Worm (Caenorhabditis elegans) whole organism, L4 larva: ENCODE data around the gene par-3.
"Not testable (repeated sequence)": the region's sequence is repeated elsewhere in the genome, so short reads cannot be mapped to it uniquely, and the experiment has no call there.

ENCODE experiments used
- T26A8.4 ChIP-seq: fragments of 200-800 bp; sonication (Bioruptor generic); IDR thresholded peaks from 2 replicates; pipeline ENCODE4 v1.3.6; 2022; ENCODE audit warnings: missing genetic modification characterization, missing compliant biosample characterization
- Y105C5A.15 ChIP-seq: fragments of 200-800 bp; sonication (Bioruptor generic); IDR thresholded peaks from 2 replicates; pipeline ENCODE4 v1.3.6; 2022; ENCODE audit warnings: missing genetic modification characterization, missing compliant biosample characterization
- Y48G9A.11 ChIP-seq: fragments of 200-800 bp; sonication (Bioruptor generic); IDR thresholded peaks from 2 replicates; pipeline ENCODE4 v1.3.6; 2022; ENCODE audit warnings: missing genetic modification reagents, missing genetic modification characterization, missing compliant biosample characterization
- arid-1 ChIP-seq: fragments of 200-800 bp; sonication (Bioruptor generic); conservative IDR thresholded peaks from 2 replicates; pipeline ENCODE4 v1.3.6; 2022; ENCODE audit warnings: missing genetic modification reagents, missing genetic modification characterization, missing compliant biosample characterization
- ceh-20 ChIP-seq: fragments of 200-800 bp; sonication (Bioruptor generic); IDR thresholded peaks from 2 replicates; pipeline ENCODE4 v1.3.6; 2022; ENCODE audit warnings: missing genetic modification reagents, missing genetic modification characterization, missing compliant biosample characterization
- ceh-44 ChIP-seq: fragments of 200-800 bp; sonication (Bioruptor generic); IDR thresholded peaks from 2 replicates; pipeline ENCODE4 v1.3.6; 2022; ENCODE audit warnings: missing genetic modification reagents, missing genetic modification characterization, missing compliant biosample characterization
- cey-2 ChIP-seq: sonication (generic microtip); optimal IDR thresholded peaks from 3 replicates; lab custom pipeline; 2017; ENCODE audit warnings: missing genetic modification characterization, mild to moderate bottlenecking, missing compliant biosample characterization, antibody characterized with exemption, borderline replicate concordance; ENCODE audit not compliant: insufficient read depth
- ctbp-1 ChIP-seq: fragments of 200-800 bp; sonication (Bioruptor generic); IDR thresholded peaks from 2 replicates; pipeline ENCODE4 v1.3.6; 2022; ENCODE audit warnings: missing genetic modification reagents, missing genetic modification characterization, missing compliant biosample characterization
- daf-16 ChIP-seq, 3 experiments: sonication (generic microtip); optimal IDR thresholded peaks; 2 replicates each; lab custom pipeline; 2016 to 2017; ENCODE audit warnings: missing genetic modification characterization in 3 of 3, missing genetic modification reagents in 3 of 3, mild to moderate bottlenecking in 2 of 3, missing compliant biosample characterization in 2 of 3, missing biosample characterization in 1 of 3, moderate library complexity in 1 of 3
- dmd-6 ChIP-seq: fragments of 200-800 bp; sonication (Bioruptor generic); IDR thresholded peaks from 2 replicates; pipeline ENCODE4 v1.3.6; 2022; ENCODE audit warnings: missing genetic modification reagents, missing genetic modification characterization, missing compliant biosample characterization
- dmd-8 ChIP-seq: fragments of 200-800 bp; sonication (Bioruptor generic); IDR thresholded peaks from 2 replicates; pipeline ENCODE4 v1.3.6; 2022; ENCODE audit warnings: missing genetic modification characterization, missing compliant biosample characterization
- dve-1 ChIP-seq: sonication (generic microtip); optimal IDR thresholded peaks from 2 replicates; lab custom pipeline; 2017; ENCODE audit warnings: antibody characterized with exemption, mild to moderate bottlenecking, missing genetic modification characterization, missing compliant biosample characterization; ENCODE audit not compliant: insufficient read depth
- egl-43 ChIP-seq: fragments of 200-800 bp; sonication (Bioruptor generic); IDR thresholded peaks from 2 replicates; pipeline ENCODE4 v1.3.6; 2022; ENCODE audit warnings: missing genetic modification reagents, missing genetic modification characterization, missing compliant biosample characterization
- fkh-10 ChIP-seq: fragments of 150-350 bp; optimal IDR thresholded peaks from 2 replicates; lab custom pipeline; 2014; ENCODE audit warnings: missing biosample characterization, missing genetic modification reagents, missing genetic modification characterization
- hif-1 ChIP-seq, 2 experiments: sonication (generic microtip); optimal IDR thresholded peaks; 2 replicates each; lab custom pipeline; 2016 to 2017; ENCODE audit warnings: missing compliant biosample characterization in 2 of 2, missing genetic modification characterization in 2 of 2, missing genetic modification reagents in 2 of 2, missing genotype in 2 of 2, mild to moderate bottlenecking in 1 of 2
- hlh-11 ChIP-seq: fragments of 200-800 bp; sonication (Bioruptor generic); optimal IDR thresholded peaks from 2 replicates; lab custom pipeline; 2018; ENCODE audit warnings: mild to moderate bottlenecking, missing genetic modification characterization, missing compliant biosample characterization
- hlh-30 ChIP-seq: sonication (generic microtip); optimal IDR thresholded peaks from 2 replicates; lab custom pipeline; 2017; ENCODE audit warnings: antibody characterized with exemption, mild to moderate bottlenecking, missing genetic modification characterization, missing compliant biosample characterization; ENCODE audit not compliant: insufficient read depth
- hmg-1.1 ChIP-seq: fragments of 200-800 bp; sonication (Bioruptor generic); IDR thresholded peaks from 2 replicates; pipeline ENCODE4 v1.3.6; 2022; ENCODE audit warnings: missing genetic modification reagents, missing genetic modification characterization, missing compliant biosample characterization
- lim-7 ChIP-seq: fragments of 200-800 bp; sonication (Bioruptor generic); IDR thresholded peaks from 2 replicates; pipeline ENCODE4 v1.3.6; 2022; ENCODE audit warnings: missing genetic modification characterization, missing compliant biosample characterization
- lin-1 ChIP-seq: fragments of 200-800 bp; sonication (Bioruptor generic); IDR thresholded peaks from 2 replicates; pipeline ENCODE4 v1.3.6; 2022; ENCODE audit warnings: missing genetic modification reagents, missing genetic modification characterization, missing compliant biosample characterization
- lin-38 ChIP-seq: fragments of 200-800 bp; sonication (Bioruptor generic); IDR thresholded peaks from 2 replicates; pipeline ENCODE4 v1.3.6; 2022; ENCODE audit warnings: missing genetic modification reagents, missing genetic modification characterization, missing compliant biosample characterization
- lsy-2 ChIP-seq, 2 experiments: fragments of 150-350 bp in 1 of 2; sonication (generic microtip) in 1 of 2; optimal IDR thresholded peaks; 2 replicates each; lab custom pipeline; 2014 to 2017; ENCODE audit warnings: missing biosample characterization in 2 of 2, missing genetic modification characterization in 2 of 2
- madf-5 ChIP-seq, 2 experiments: fragments of 200-800 bp; sonication (Bioruptor generic); IDR thresholded peaks; 2 replicates each; pipeline ENCODE4 v1.3.6; 2022; ENCODE audit warnings: missing compliant biosample characterization in 2 of 2, missing genetic modification characterization in 2 of 2
- madf-9 ChIP-seq: fragments of 200-800 bp; sonication (Bioruptor generic); conservative IDR thresholded peaks from 2 replicates; pipeline ENCODE4 v1.3.6; 2022; ENCODE audit warnings: missing genetic modification reagents, missing genetic modification characterization, missing compliant biosample characterization
- mes-2 ChIP-seq: sonication (generic microtip); optimal IDR thresholded peaks from 2 replicates; lab custom pipeline; 2016; ENCODE audit warnings: missing genotype, mild to moderate bottlenecking, missing genetic modification characterization, missing compliant biosample characterization; ENCODE audit not compliant: poor library complexity, severe bottlenecking
- mxl-2 ChIP-seq: fragments of 200-800 bp; sonication (Bioruptor generic); conservative IDR thresholded peaks from 2 replicates; pipeline ENCODE4 v1.3.6; 2022; ENCODE audit warnings: missing genetic modification reagents, missing genetic modification characterization, missing compliant biosample characterization
- nhr-111 ChIP-seq: fragments of 200-800 bp; sonication (Bioruptor generic); optimal IDR thresholded peaks from 2 replicates; lab custom pipeline; 2018; ENCODE audit warnings: mild to moderate bottlenecking, missing genetic modification characterization, missing compliant biosample characterization
- nhr-28 ChIP-seq: fragments of 150-350 bp; optimal IDR thresholded peaks from 2 replicates; lab custom pipeline; 2014; ENCODE audit warnings: missing biosample characterization, missing genetic modification characterization
- nhr-41 ChIP-seq: fragments of 200-800 bp; sonication (Bioruptor generic); IDR thresholded peaks from 2 replicates; pipeline ENCODE4 v1.3.6; 2022; ENCODE audit warnings: missing genetic modification reagents, missing genetic modification characterization, missing compliant biosample characterization
- pha-4 ChIP-seq, 2 experiments: fragments of 150-350 bp in 1 of 2; fragments of 200-800 bp in 1 of 2; sonication (Bioruptor generic) in 1 of 2; IDR thresholded peaks in 1 of 2; optimal IDR thresholded peaks in 1 of 2; 2 replicates each; pipeline versions ENCODE4 v1.3.6 to Lab custom; 2014 to 2022; ENCODE audit warnings: missing genetic modification characterization in 2 of 2, missing genetic modification reagents in 2 of 2, missing biosample characterization in 1 of 2, missing compliant biosample characterization in 1 of 2
- php-3 ChIP-seq: fragments of 200-800 bp; sonication (Bioruptor generic); IDR thresholded peaks from 2 replicates; pipeline ENCODE4 v1.3.6; 2022; ENCODE audit warnings: missing genetic modification reagents, missing genetic modification characterization, missing compliant biosample characterization
- rbr-2 ChIP-seq: sonication (generic microtip); optimal IDR thresholded peaks from 2 replicates; lab custom pipeline; 2016; ENCODE audit warnings: missing genotype, missing genetic modification characterization, missing compliant biosample characterization
- saeg-2 ChIP-seq: fragments of 200-800 bp; sonication (Bioruptor generic); IDR thresholded peaks from 2 replicates; pipeline ENCODE4 v1.3.6; 2022; ENCODE audit warnings: missing genetic modification reagents, missing genetic modification characterization, missing compliant biosample characterization
- set-16 ChIP-seq: fragments of 200-800 bp; sonication (Bioruptor generic); IDR thresholded peaks from 2 replicates; pipeline ENCODE4 v1.3.6; 2022; ENCODE audit warnings: missing genetic modification reagents, missing genetic modification characterization, missing compliant biosample characterization
- snpc-1.2 ChIP-seq: fragments of 200-800 bp; sonication (Bioruptor generic); IDR thresholded peaks from 2 replicates; pipeline ENCODE4 v1.3.6; 2022; ENCODE audit warnings: missing genetic modification reagents, missing genetic modification characterization, missing compliant biosample characterization
- tra-1 ChIP-seq: fragments of 200-800 bp; sonication (Bioruptor generic); IDR thresholded peaks from 2 replicates; pipeline ENCODE4 v1.3.6; 2022; ENCODE audit warnings: missing genetic modification reagents, missing genetic modification characterization, missing compliant biosample characterization
- unc-62 ChIP-seq, 3 experiments: fragments of 150-350 bp in 1 of 3; sonication (generic microtip); optimal IDR thresholded peaks in 2 of 3; peaks in 1 of 3; 1 replicate in 1 of 3; 2 replicates in 2 of 3; lab custom pipeline; 2014 to 2017; ENCODE audit warnings: missing biosample characterization in 3 of 3, missing genetic modification characterization in 3 of 3, missing genetic modification reagents in 3 of 3, missing genotype in 1 of 3
- vab-7 ChIP-seq: fragments of 200-800 bp; sonication (Bioruptor generic); IDR thresholded peaks from 2 replicates; pipeline ENCODE4 v1.3.6; 2022; ENCODE audit warnings: missing genetic modification reagents, missing genetic modification characterization, missing compliant biosample characterization
- zip-11 ChIP-seq: fragments of 200-800 bp; sonication (Bioruptor generic); IDR thresholded peaks from 2 replicates; pipeline ENCODE4 v1.3.6; 2022; ENCODE audit warnings: missing genetic modification characterization, missing compliant biosample characterization

par-3 gene

DNA sequence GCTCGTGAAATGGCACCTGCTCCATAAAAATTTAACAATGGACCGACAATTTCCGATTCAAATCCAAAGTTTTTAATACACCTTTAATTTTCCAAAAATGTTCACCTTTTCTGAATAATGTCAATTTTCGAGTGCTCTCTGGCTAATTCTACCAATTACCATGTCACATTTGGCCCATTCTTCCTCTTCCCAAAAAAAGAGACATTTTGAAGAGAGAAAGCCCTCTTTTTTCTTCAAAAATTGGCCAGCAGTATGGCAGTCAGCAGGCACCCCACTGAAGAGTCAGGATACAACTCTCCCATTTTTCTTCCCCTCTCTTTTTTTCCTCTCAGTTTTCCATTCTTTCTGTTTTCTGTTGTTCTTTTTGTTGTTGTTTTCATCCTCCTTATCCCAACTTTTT lies 29.5 kb upstream of the par-3 start:
- TF ChIP-seq cey-2 (tag; lab: Kevin White, UChicago): no peak
- peak in 1 of 2 experiments; percentile 10 for TF ChIP-seq lsy-2 (tag; optimal IDR thresholded peaks at IDR 0.05; lab: Kevin White, UChicago)
- no peak for TF ChIP-seq ctbp-1 (GFP tag; lab: Robert Waterston, UW)
- TF ChIP-seq hif-1 (tag; optimal IDR thresholded peaks at IDR 0.05; lab: Kevin White, UChicago): no peak
- peak in 1 of 2 experiments; percentile 9 for TF ChIP-seq daf-16 (GFP tag; optimal IDR thresholded peaks at IDR 0.05; lab: Kevin White, UChicago)
- TF ChIP-seq daf-16 (tag; optimal IDR thresholded peaks at IDR 0.05; lab: Kevin White, UChicago): no peak
- TF ChIP-seq hmg-1.1 (GFP tag; lab: Robert Waterston, UW): peak; percentile 39; the same call in 1 of the 2 replicates
- no peak for TF ChIP-seq Y105C5A.15
- no peak for TF ChIP-seq vab-7
- TF ChIP-seq hlh-11 (tag; lab: Kevin White, UChicago): no peak
- TF ChIP-seq hlh-30: peak; percentile 11
- peak; percentile 5 for TF ChIP-seq rbr-2 (tag; lab: Kevin White, UChicago)
- TF ChIP-seq unc-62 (GFP tag; optimal IDR thresholded peaks at IDR 0.05 in 1 of 2; lab: Kevin White, UChicago): peak in 1 of 2 experiments; percentile 94
- no peak for TF ChIP-seq unc-62 (tag; optimal IDR thresholded peaks at IDR 0.05; lab: Kevin White, UChicago)
- TF ChIP-seq ceh-20 (GFP tag; lab: Robert Waterston, UW): no peak

DNA sequence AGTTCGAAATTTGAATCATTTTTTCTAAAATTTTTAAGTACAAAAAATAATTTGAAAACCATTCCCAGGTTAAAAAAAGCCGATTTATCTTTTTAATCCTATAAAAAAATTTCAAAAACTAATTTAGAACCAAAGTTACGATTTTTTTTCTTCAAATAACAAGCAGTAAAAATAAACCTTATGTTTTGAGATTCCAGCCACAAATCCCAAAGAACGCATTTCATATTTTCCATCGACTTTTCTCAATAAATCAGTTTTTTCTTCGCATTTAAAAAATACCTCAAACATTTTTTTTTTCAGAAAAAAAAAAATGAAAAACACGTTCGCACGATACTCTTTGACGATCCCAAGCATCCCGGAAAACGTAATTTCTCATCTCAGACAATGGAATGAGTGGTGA lies 28.9 kb upstream of the par-3 start, which contains the start of gene ckk-1:
Gene ckk-1 (plus strand): TSS at position 301 of the 400 bp plus-strand sequence.
- TF ChIP-seq vab-7 (no peak), nhr-111 (GFP tag; lab: Kevin White, UChicago) (no peak), dve-1 (tag; lab: Kevin White, UChicago) (no peak), nhr-28 (tag; lab: Kevin White, UChicago) (no peak), hlh-11 (tag; lab: Kevin White, UChicago) (no peak), madf-5 (GFP tag; IDR thresholded peaks at IDR 0.05; lab: Robert Waterston, UW) (no peak), mxl-2 (GFP tag; lab: Robert Waterston, UW) (no peak), fkh-10 (no peak)

DNA sequence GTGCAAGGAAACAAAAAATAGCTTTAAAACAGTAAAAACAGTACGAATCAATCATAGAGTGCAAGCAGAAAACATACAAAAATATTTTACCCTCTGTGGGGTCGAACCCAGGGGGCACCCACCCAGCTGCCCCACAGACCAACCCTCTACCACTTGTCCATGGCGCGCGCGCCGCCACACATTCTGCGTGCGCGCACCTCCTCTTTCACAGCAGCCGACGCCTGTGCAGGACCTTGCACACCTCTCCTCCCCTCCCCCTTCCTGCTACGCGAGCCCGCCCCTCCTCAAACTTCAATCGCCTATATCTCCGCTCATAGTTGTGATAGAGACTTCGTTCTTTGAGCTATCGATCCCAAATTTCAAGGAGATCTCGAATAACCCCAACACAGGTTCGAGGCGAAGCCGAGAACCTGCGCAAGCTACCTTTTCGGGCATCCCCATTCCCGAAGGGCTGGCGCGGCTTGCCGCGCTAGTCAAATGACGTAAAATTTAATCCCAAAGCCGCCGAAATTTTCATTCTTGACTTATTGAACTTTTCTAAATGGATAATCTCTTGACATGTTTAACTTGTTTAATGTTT lies 26.6 kb upstream of the par-3 start:
- TF ChIP-seq lin-38 (GFP tag; lab: Robert Waterston, UW) (peak; percentile 83), pha-4 (GFP tag; IDR thresholded peaks at IDR 0.05; lab: Robert Waterston, UW) (peak; percentile 73; the same call in 1 of the 2 replicates), dmd-8 (0 out of 2 replicates have a peak, but pooled peaks have one; percentile 44), arid-1 (peak; percentile 79), tra-1 (GFP tag; lab: Robert Waterston, UW) (peak; percentile 56; the same call in 1 of the 2 replicates), saeg-2 (GFP tag; lab: Robert Waterston, UW) (peak; percentile 75; the same call in 1 of the 2 replicates), lim-7 (GFP tag; lab: Robert Waterston, UW) (peak; percentile 65), T26A8.4 (GFP tag; lab: Robert Waterston, UW) (peak; percentile 81), nhr-41 (GFP tag; lab: Robert Waterston, UW) (0 out of 2 replicates have a peak, but pooled peaks have one; percentile 26), lin-1 (GFP tag; lab: Robert Waterston, UW) (peak; percentile 39; the same call in 1 of the 2 replicates), hmg-1.1 (GFP tag; lab: Robert Waterston, UW) (peak; percentile 81), ceh-44 (GFP tag; lab: Robert Waterston, UW) (peak; percentile 85), set-16 (peak; percentile 99), egl-43 (GFP tag; lab: Robert Waterston, UW) (peak; percentile 86), dmd-6 (GFP tag; lab: Robert Waterston, UW) (peak; percentile 69), snpc-1.2 (GFP tag; lab: Robert Waterston, UW) (peak; percentile 94), hlh-11 (tag; lab: Kevin White, UChicago) (peak; percentile 1), Y48G9A.11 (GFP tag; lab: Robert Waterston, UW) (peak; percentile 94), mes-2 (peak; percentile 3), madf-9 (GFP tag; lab: Robert Waterston, UW) (peak; percentile 47; the same call in 1 of the 2 replicates), zip-11 (GFP tag; lab: Robert Waterston, UW) (0 out of 2 replicates have a peak, but pooled peaks have one; percentile 29), vab-7 (peak; percentile 40; the same call in 1 of the 2 replicates), php-3 (GFP tag; lab: Robert Waterston, UW) (peak; percentile 60; the same call in 1 of the 2 replicates), ctbp-1 (GFP tag; lab: Robert Waterston, UW) (0 out of 2 replicates have a peak, but pooled peaks have one; percentile 23)
- TF ChIP-seq pha-4 (tag; optimal IDR thresholded peaks at IDR 0.05; lab: Kevin White, UChicago): not testable (repeated sequence)
- TF ChIP-seq, all 104 proteins: peak for 24; not testable (repeated sequence) for 80
